Worm (Caenorhabditis elegans) whole organism, L4 larva: ENCODE results near the gene srxa-2.

Source experiments
- F26F4.8 ChIP-seq: fragments of 200-800 bp; sonication (Bioruptor generic); conservative IDR thresholded peaks from 2 replicates; pipeline ENCODE4 v1.3.6; 2022; ENCODE audit warnings: missing genetic modification characterization, missing compliant biosample characterization
- F37D6.2 ChIP-seq: sonication (generic microtip); optimal IDR thresholded peaks from 2 replicates; lab custom pipeline; 2016; ENCODE audit warnings: mild to moderate bottlenecking, missing genetic modification characterization, missing compliant biosample characterization
- F49E8.2 ChIP-seq: sonication (generic microtip); optimal IDR thresholded peaks from 2 replicates; lab custom pipeline; 2016; ENCODE audit warnings: missing compliant biosample characterization, mild to moderate bottlenecking, missing genetic modification characterization, borderline replicate concordance
- T20F7.1 ChIP-seq: fragments of 200-800 bp; sonication (Bioruptor generic); optimal IDR thresholded peaks from 2 replicates; lab custom pipeline; 2018; ENCODE audit warnings: mild to moderate bottlenecking, missing genetic modification characterization, missing compliant biosample characterization
- Y48G9A.11 ChIP-seq: fragments of 200-800 bp; sonication (Bioruptor generic); IDR thresholded peaks from 2 replicates; pipeline ENCODE4 v1.3.6; 2022; ENCODE audit warnings: missing genetic modification reagents, missing genetic modification characterization, missing compliant biosample characterization
- aly-2 ChIP-seq: sonication (generic microtip); optimal IDR thresholded peaks from 2 replicates; lab custom pipeline; 2018; ENCODE audit warnings: missing biosample characterization, missing genetic modification characterization
- arid-1 ChIP-seq: fragments of 200-800 bp; sonication (Bioruptor generic); conservative IDR thresholded peaks from 2 replicates; pipeline ENCODE4 v1.3.6; 2022; ENCODE audit warnings: missing genetic modification reagents, missing genetic modification characterization, missing compliant biosample characterization
- ceh-28 ChIP-seq: fragments of 150-350 bp; optimal IDR thresholded peaks from 2 replicates; lab custom pipeline; 2014; ENCODE audit warnings: missing biosample characterization, missing genetic modification reagents, missing genetic modification characterization
- ceh-62 ChIP-seq: sonication (generic microtip); optimal IDR thresholded peaks from 2 replicates; lab custom pipeline; 2017; ENCODE audit warnings: missing biosample characterization, missing genetic modification characterization
- ces-1 ChIP-seq: fragments of 150-350 bp; sonication (generic microtip); optimal IDR thresholded peaks from 4 replicates; lab custom pipeline; 2014; ENCODE audit warnings: missing biosample characterization, missing genetic modification reagents, missing genetic modification characterization
- cey-2 ChIP-seq: sonication (generic microtip); optimal IDR thresholded peaks from 3 replicates; lab custom pipeline; 2017; ENCODE audit warnings: missing genetic modification characterization, mild to moderate bottlenecking, missing compliant biosample characterization, antibody characterized with exemption, borderline replicate concordance; ENCODE audit not compliant: insufficient read depth
- daf-12 ChIP-seq: fragments of 150-350 bp; optimal IDR thresholded peaks from 2 replicates; lab custom pipeline; 2014; ENCODE audit warnings: missing biosample characterization, missing genetic modification reagents, missing genetic modification characterization
- daf-19 ChIP-seq: fragments of 200-800 bp; sonication (Bioruptor generic); conservative IDR thresholded peaks from 2 replicates; pipeline ENCODE4 v1.3.6; 2022; ENCODE audit warnings: missing genetic modification characterization, missing compliant biosample characterization
- dpl-1 ChIP-seq: fragments of 150-350 bp; optimal IDR thresholded peaks from 2 replicates; lab custom pipeline; 2014; ENCODE audit warnings: missing biosample characterization, missing genetic modification reagents, missing genetic modification characterization
- duxl-1 ChIP-seq: sonication (generic microtip); optimal IDR thresholded peaks from 2 replicates; lab custom pipeline; 2016; ENCODE audit warnings: mild to moderate bottlenecking, missing genetic modification characterization, moderate library complexity, missing compliant biosample characterization; ENCODE audit not compliant: poor library complexity
- dve-1 ChIP-seq: sonication (generic microtip); optimal IDR thresholded peaks from 2 replicates; lab custom pipeline; 2017; ENCODE audit warnings: antibody characterized with exemption, mild to moderate bottlenecking, missing genetic modification characterization, missing compliant biosample characterization; ENCODE audit not compliant: insufficient read depth
- fos-1 ChIP-seq: fragments of 150-350 bp; optimal IDR thresholded peaks from 2 replicates; lab custom pipeline; 2014; ENCODE audit warnings: missing biosample characterization, missing genetic modification characterization
- hif-1 ChIP-seq, 2 experiments: sonication (generic microtip); optimal IDR thresholded peaks; 2 replicates each; lab custom pipeline; 2016 to 2017; ENCODE audit warnings: missing compliant biosample characterization in 2 of 2, missing genetic modification characterization in 2 of 2, missing genetic modification reagents in 2 of 2, missing genotype in 2 of 2, mild to moderate bottlenecking in 1 of 2
- hlh-11 ChIP-seq: fragments of 200-800 bp; sonication (Bioruptor generic); optimal IDR thresholded peaks from 2 replicates; lab custom pipeline; 2018; ENCODE audit warnings: mild to moderate bottlenecking, missing genetic modification characterization, missing compliant biosample characterization
- hlh-30 ChIP-seq: sonication (generic microtip); optimal IDR thresholded peaks from 2 replicates; lab custom pipeline; 2017; ENCODE audit warnings: antibody characterized with exemption, mild to moderate bottlenecking, missing genetic modification characterization, missing compliant biosample characterization; ENCODE audit not compliant: insufficient read depth
- hmg-1.1 ChIP-seq: fragments of 200-800 bp; sonication (Bioruptor generic); IDR thresholded peaks from 2 replicates; pipeline ENCODE4 v1.3.6; 2022; ENCODE audit warnings: missing genetic modification reagents, missing genetic modification characterization, missing compliant biosample characterization
- jun-1 ChIP-seq: fragments of 150-350 bp; optimal IDR thresholded peaks from 2 replicates; lab custom pipeline; 2014; ENCODE audit warnings: missing biosample characterization, missing genetic modification reagents, missing genetic modification characterization
- lim-7 ChIP-seq: fragments of 200-800 bp; sonication (Bioruptor generic); IDR thresholded peaks from 2 replicates; pipeline ENCODE4 v1.3.6; 2022; ENCODE audit warnings: missing genetic modification characterization, missing compliant biosample characterization
- lin-29 ChIP-seq: fragments of 200-800 bp; sonication (Bioruptor generic); IDR thresholded peaks from 2 replicates; pipeline ENCODE4 v1.3.6; 2022; ENCODE audit warnings: missing genetic modification reagents, missing genetic modification characterization, missing compliant biosample characterization
- lin-38 ChIP-seq: fragments of 200-800 bp; sonication (Bioruptor generic); IDR thresholded peaks from 2 replicates; pipeline ENCODE4 v1.3.6; 2022; ENCODE audit warnings: missing genetic modification reagents, missing genetic modification characterization, missing compliant biosample characterization
- lin-39 ChIP-seq: fragments of 150-350 bp; optimal IDR thresholded peaks from 2 replicates; lab custom pipeline; 2014; ENCODE audit warnings: missing biosample characterization, missing genetic modification reagents, missing genetic modification characterization
- lir-3 ChIP-seq: sonication (generic microtip); optimal IDR thresholded peaks from 2 replicates; lab custom pipeline; 2016; ENCODE audit warnings: mild to moderate bottlenecking, missing genetic modification characterization, missing compliant biosample characterization
- madf-5 ChIP-seq, 2 experiments: fragments of 200-800 bp; sonication (Bioruptor generic); IDR thresholded peaks; 2 replicates each; pipeline ENCODE4 v1.3.6; 2022; ENCODE audit warnings: missing compliant biosample characterization in 2 of 2, missing genetic modification characterization in 2 of 2
- mdt-29 ChIP-seq: fragments of 200-800 bp; sonication (Bioruptor generic); IDR thresholded peaks from 2 replicates; pipeline ENCODE4 v1.3.6; 2022; ENCODE audit warnings: missing genetic modification reagents, missing genetic modification characterization, missing compliant biosample characterization
- mep-1 ChIP-seq: fragments of 150-350 bp; sonication (generic microtip); optimal IDR thresholded peaks from 3 replicates; lab custom pipeline; 2014; ENCODE audit warnings: missing biosample characterization, missing genetic modification characterization
- mes-2 ChIP-seq: sonication (generic microtip); optimal IDR thresholded peaks from 2 replicates; lab custom pipeline; 2016; ENCODE audit warnings: missing genotype, mild to moderate bottlenecking, missing genetic modification characterization, missing compliant biosample characterization; ENCODE audit not compliant: poor library complexity, severe bottlenecking
- mxl-3 ChIP-seq: fragments of 200-800 bp; sonication (Bioruptor generic); optimal IDR thresholded peaks from 2 replicates; lab custom pipeline; 2018; ENCODE audit warnings: mild to moderate bottlenecking, missing genetic modification characterization, missing compliant biosample characterization
- nhr-10 ChIP-seq: fragments of 150-350 bp; optimal IDR thresholded peaks from 2 replicates; lab custom pipeline; 2014; ENCODE audit warnings: missing biosample characterization, missing genetic modification characterization
- nhr-11 ChIP-seq: fragments of 150-350 bp; optimal IDR thresholded peaks from 2 replicates; lab custom pipeline; 2014; ENCODE audit warnings: missing biosample characterization, missing genetic modification characterization
- nhr-111 ChIP-seq: fragments of 200-800 bp; sonication (Bioruptor generic); optimal IDR thresholded peaks from 2 replicates; lab custom pipeline; 2018; ENCODE audit warnings: mild to moderate bottlenecking, missing genetic modification characterization, missing compliant biosample characterization
- nhr-237 ChIP-seq: sonication (generic microtip); optimal IDR thresholded peaks from 2 replicates; lab custom pipeline; 2017; ENCODE audit warnings: missing biosample characterization, missing genetic modification characterization
- nhr-25 ChIP-seq: sonication (generic microtip); optimal IDR thresholded peaks from 2 replicates; lab custom pipeline; 2017; ENCODE audit warnings: missing genetic modification characterization, mild to moderate bottlenecking, missing compliant biosample characterization, antibody characterized with exemption, moderate library complexity, borderline replicate concordance; ENCODE audit not compliant: insufficient read depth
- nhr-28 ChIP-seq: fragments of 150-350 bp; optimal IDR thresholded peaks from 2 replicates; lab custom pipeline; 2014; ENCODE audit warnings: missing biosample characterization, missing genetic modification characterization
- nhr-41 ChIP-seq: fragments of 200-800 bp; sonication (Bioruptor generic); IDR thresholded peaks from 2 replicates; pipeline ENCODE4 v1.3.6; 2022; ENCODE audit warnings: missing genetic modification reagents, missing genetic modification characterization, missing compliant biosample characterization
- nhr-6 ChIP-seq: fragments of 150-350 bp; optimal IDR thresholded peaks from 2 replicates; lab custom pipeline; 2014; ENCODE audit warnings: missing biosample characterization, missing genetic modification characterization
- pha-4 ChIP-seq, 2 experiments: fragments of 150-350 bp in 1 of 2; fragments of 200-800 bp in 1 of 2; sonication (Bioruptor generic) in 1 of 2; IDR thresholded peaks in 1 of 2; optimal IDR thresholded peaks in 1 of 2; 2 replicates each; pipeline versions ENCODE4 v1.3.6 to Lab custom; 2014 to 2022; ENCODE audit warnings: missing genetic modification characterization in 2 of 2, missing genetic modification reagents in 2 of 2, missing biosample characterization in 1 of 2, missing compliant biosample characterization in 1 of 2
- php-3 ChIP-seq: fragments of 200-800 bp; sonication (Bioruptor generic); IDR thresholded peaks from 2 replicates; pipeline ENCODE4 v1.3.6; 2022; ENCODE audit warnings: missing genetic modification reagents, missing genetic modification characterization, missing compliant biosample characterization
- pqm-1 ChIP-seq: sonication (generic microtip); optimal IDR thresholded peaks from 2 replicates; lab custom pipeline; 2017; ENCODE audit warnings: missing biosample characterization, missing genetic modification characterization
- sdz-12 ChIP-seq: fragments of 200-800 bp; sonication (Bioruptor generic); optimal IDR thresholded peaks from 2 replicates; lab custom pipeline; 2018; ENCODE audit warnings: mild to moderate bottlenecking, missing genetic modification characterization, missing compliant biosample characterization
- spr-3 ChIP-seq: fragments of 200-800 bp; sonication (Bioruptor generic); optimal IDR thresholded peaks from 2 replicates; lab custom pipeline; 2018; ENCODE audit warnings: mild to moderate bottlenecking, missing genetic modification characterization, missing compliant biosample characterization
- tag-97 ChIP-seq: fragments of 200-800 bp; sonication (Bioruptor generic); IDR thresholded peaks from 2 replicates; pipeline ENCODE4 v1.3.6; 2022; ENCODE audit warnings: missing genetic modification characterization, missing compliant biosample characterization
- unc-130 ChIP-seq: sonication (generic microtip); optimal IDR thresholded peaks from 2 replicates; lab custom pipeline; 2016; ENCODE audit warnings: missing genetic modification reagents, missing genetic modification characterization, missing compliant biosample characterization
- zag-1 ChIP-seq: fragments of 150-350 bp; optimal IDR thresholded peaks from 2 replicates; lab custom pipeline; 2014; ENCODE audit warnings: missing biosample characterization, missing genetic modification characterization
- zfp-2 ChIP-seq: sonication (generic microtip); optimal IDR thresholded peaks from 2 replicates; lab custom pipeline; 2016; ENCODE audit warnings: mild to moderate bottlenecking, missing genetic modification characterization, missing compliant biosample characterization
- zfp-3 ChIP-seq: fragments of 200-800 bp; sonication (Bioruptor generic); conservative IDR thresholded peaks from 2 replicates; pipeline ENCODE4 v1.3.6; 2022; ENCODE audit warnings: missing genetic modification reagents, missing genetic modification characterization, missing compliant biosample characterization

The srxa-2 gene

ce11 chrIV:9386038-9386437 lies 37.2 kb upstream of the srxa-2 start, which contains the start of gene daf-15 (continued):
- no peak for TF ChIP-seq daf-12 (tag; lab: Kevin White, UChicago)
- TF ChIP-seq hlh-11 (tag; lab: Kevin White, UChicago), result no peak
- TF ChIP-seq zag-1 (tag; lab: Kevin White, UChicago), result no peak
- TF ChIP-seq unc-130, result no peak
- TF ChIP-seq nhr-41, result no peak
- no peak for TF ChIP-seq tag-97
- TF ChIP-seq lim-7, result no peak
- no peak for TF ChIP-seq cey-2 (tag; lab: Kevin White, UChicago)
- TF ChIP-seq F26F4.8 (GFP tag; lab: Robert Waterston, UW), result no peak
- peak; percentile 93 for TF ChIP-seq dpl-1 (GFP tag; lab: Kevin White, UChicago)
- TF ChIP-seq duxl-1 (tag; lab: Kevin White, UChicago), result no peak
- TF ChIP-seq php-3 (GFP tag; lab: Robert Waterston, UW), result no peak
- no peak for TF ChIP-seq sdz-12
- peak; percentile 32 for TF ChIP-seq nhr-28
- no peak for TF ChIP-seq fos-1 (tag; lab: Kevin White, UChicago)
- TF ChIP-seq nhr-10 (tag; lab: Kevin White, UChicago), result no peak
- peak; percentile 94 for TF ChIP-seq lin-38
- TF ChIP-seq pha-4 (GFP tag; IDR thresholded peaks at IDR 0.05; lab: Robert Waterston, UW), result no peak
- TF ChIP-seq pha-4 (tag; optimal IDR thresholded peaks at IDR 0.05; lab: Kevin White, UChicago), result no peak
- TF ChIP-seq zfp-3 (GFP tag; lab: Robert Waterston, UW), result no peak
- TF ChIP-seq F49E8.2 (tag; lab: Kevin White, UChicago), result no peak
- no peak for TF ChIP-seq T20F7.1 (GFP tag; lab: Kevin White, UChicago)
- no peak for TF ChIP-seq spr-3 (GFP tag; lab: Kevin White, UChicago)
- peak; percentile 90 for TF ChIP-seq hlh-30 (tag; lab: Kevin White, UChicago)
- TF ChIP-seq ceh-62 (tag; lab: Kevin White, UChicago), result no peak
- TF ChIP-seq mes-2, result no peak
- no peak for TF ChIP-seq lir-3 (tag; lab: Kevin White, UChicago)
- TF ChIP-seq hmg-1.1 (GFP tag; lab: Robert Waterston, UW), result no peak
- TF ChIP-seq ces-1 (GFP tag; lab: Kevin White, UChicago), result no peak
- TF ChIP-seq mdt-29, result no peak
- TF ChIP-seq arid-1 (GFP tag; lab: Robert Waterston, UW), result no peak
- peak; percentile 28 for TF ChIP-seq dve-1 (tag; lab: Kevin White, UChicago)
- TF ChIP-seq nhr-237 (tag; lab: Kevin White, UChicago), result no peak
- TF ChIP-seq zfp-2 (tag; lab: Kevin White, UChicago), result no peak
- TF ChIP-seq lin-39 (tag; lab: Kevin White, UChicago), result no peak
- no peak for TF ChIP-seq nhr-25 (tag; lab: Kevin White, UChicago)
- TF ChIP-seq nhr-111, result no peak
- no peak for TF ChIP-seq aly-2 (tag; lab: Kevin White, UChicago)
- TF ChIP-seq hif-1 (tag; optimal IDR thresholded peaks at IDR 0.05; lab: Kevin White, UChicago), result no peak
- TF ChIP-seq ceh-28 (tag; lab: Kevin White, UChicago), result no peak
- TF ChIP-seq Y48G9A.11 (GFP tag; lab: Robert Waterston, UW), result no peak
- no peak for TF ChIP-seq mxl-3 (GFP tag; lab: Kevin White, UChicago)
- peak; percentile 45 for TF ChIP-seq mep-1 (tag; lab: Kevin White, UChicago)
- TF ChIP-seq madf-5 (GFP tag; IDR thresholded peaks at IDR 0.05; lab: Robert Waterston, UW), result no peak
- TF ChIP-seq F37D6.2, result no peak
- no peak for TF ChIP-seq pqm-1 (tag; lab: Kevin White, UChicago)
- TF ChIP-seq nhr-11 (tag; lab: Kevin White, UChicago), result no peak
- no peak for TF ChIP-seq lin-29 (GFP tag; lab: Robert Waterston, UW)
- TF ChIP-seq jun-1, result no peak
- no peak for TF ChIP-seq daf-19 (GFP tag; lab: Robert Waterston, UW)
- peak; percentile 46 for TF ChIP-seq nhr-6 (tag; lab: Kevin White, UChicago)
